Worm (Caenorhabditis elegans) whole organism, L4/young adult: ENCODE data around the gene srd-31.

ENCODE experiments used
- W03F9.2 ChIP-seq: fragments of 150-350 bp; optimal IDR thresholded peaks from 2 replicates; lab custom pipeline; 2014; ENCODE audit warnings: missing biosample characterization, missing genetic modification characterization
- dao-5 ChIP-seq: sonication (generic microtip); optimal IDR thresholded peaks from 2 replicates; lab custom pipeline; 2016; ENCODE audit warnings: missing genotype, missing genetic modification characterization, moderate library complexity, missing compliant biosample characterization
- him-1 ChIP-seq: sonication (generic microtip); optimal IDR thresholded peaks from 2 replicates; lab custom pipeline; 2016; ENCODE audit warnings: missing genotype, missing genetic modification reagents, missing genetic modification characterization, missing compliant biosample characterization

ce11 chrV:7631732-7632131, 2.8 kb downstream of the srd-31 start, which contains the start of gene srd-25:
- TF ChIP-seq dao-5 (tag; lab: Kevin White, UChicago): no peak
- no peak for TF ChIP-seq him-1 (tag; lab: Kevin White, UChicago)
- no peak for TF ChIP-seq W03F9.2 (tag; lab: Kevin White, UChicago)
